Fruit fly (Drosophila melanogaster): ENCODE measurements around the gene CG11563.

Gene CG11563

DNA sequence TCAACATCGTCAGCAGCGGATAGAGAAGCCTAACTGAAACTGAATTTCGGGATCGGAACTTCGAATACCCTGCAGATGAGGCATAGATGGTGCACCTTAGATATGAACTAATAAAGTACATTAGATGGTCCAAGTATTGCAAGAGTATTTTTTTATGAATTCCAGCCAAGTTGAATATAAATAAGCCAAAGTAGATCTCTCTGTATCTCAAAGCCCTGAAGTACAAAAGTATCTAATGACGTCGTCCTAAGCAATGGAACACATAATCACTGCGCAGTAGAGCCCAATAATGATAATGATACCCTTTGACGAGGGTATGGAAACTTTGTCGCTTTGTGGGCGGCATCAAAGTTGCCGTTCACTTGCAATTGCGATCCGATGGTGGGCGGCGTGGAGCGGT, 27.1 kb upstream of the CG11563 start (continued):
- TF ChIP-seq Taf1 (GFP tag; IDR thresholded peaks at IDR 0.05) (no peak), amos (GFP tag; IDR thresholded peaks at IDR 0.05; ENCODE audit: partially characterized antibody) (no peak), jumu (GFP tag; optimal IDR thresholded peaks at IDR 0.05) (no peak), CG2120 (GFP tag; optimal IDR thresholded peaks at IDR 0.05) (no peak), CG12391 (tag; optimal IDR thresholded peaks at IDR 0.05) (no peak), CG13123 (GFP tag; optimal IDR thresholded peaks at IDR 0.05) (no peak), unc-4 (GFP tag; IDR thresholded peaks at IDR 0.05; ENCODE audit: partially characterized antibody) (no peak), CG11504 (tag; optimal IDR thresholded peaks at IDR 0.05) (peak; percentile 24), CG6689 (GFP tag; IDR thresholded peaks at IDR 0.05) (no peak), Doc3 (GFP tag; IDR thresholded peaks at IDR 0.05; ENCODE audit: partially characterized antibody) (no peak), odd (GFP tag; optimal IDR thresholded peaks at IDR 0.05) (no peak), CG8944 (GFP tag; optimal IDR thresholded peaks at IDR 0.05) (no peak), CG4360 (GFP tag; IDR thresholded peaks at IDR 0.05) (no peak), CG9437 (GFP tag; optimal IDR thresholded peaks at IDR 0.05) (peak; percentile 4), row (GFP tag; IDR thresholded peaks at IDR 0.05) (peak; percentile 53), Oli (tag; optimal IDR thresholded peaks at IDR 0.05) (peak; percentile 16), CrebB (tag; optimal IDR thresholded peaks at IDR 0.05) (no peak), jing (GFP tag; optimal IDR thresholded peaks at IDR 0.05) (no peak), Oaz (GFP tag; IDR thresholded peaks at IDR 0.05) (no peak), Hr51 (GFP tag; optimal IDR thresholded peaks at IDR 0.05) (peak in 1 of 2 experiments; percentile 23), inv (GFP tag; IDR thresholded peaks at IDR 0.05; ENCODE audit: partially characterized antibody) (no peak), esg (GFP tag; conservative IDR thresholded peaks at IDR 0.05) (no peak), sr (GFP tag; IDR thresholded peaks at IDR 0.05) (peak; percentile 69; the same call in 1 of the 3 replicates), CG30403 (GFP tag; optimal IDR thresholded peaks at IDR 0.05) (no peak), Atf3 (GFP tag; optimal IDR thresholded peaks at IDR 0.05) (peak; percentile 7), cad (GFP tag; optimal IDR thresholded peaks at IDR 0.05) (no peak), nau (GFP tag; optimal IDR thresholded peaks at IDR 0.05) (no peak), pb (GFP tag; optimal IDR thresholded peaks at IDR 0.05) (no peak), nom (GFP tag; optimal IDR thresholded peaks at IDR 0.05) (no peak), sc (optimal IDR thresholded peaks at IDR 0.05) (no peak), sc (GFP tag; optimal IDR thresholded peaks at IDR 0.05) (no peak), CG31224 (GFP tag; IDR thresholded peaks at IDR 0.05) (no peak), CoRest (tag; optimal IDR thresholded peaks at IDR 0.05) (no peak), aop (GFP tag; IDR thresholded peaks at IDR 0.05) (no peak), vnd (GFP tag; IDR thresholded peaks at IDR 0.05; ENCODE audit: partially characterized antibody) (no peak), pum (GFP tag; optimal IDR thresholded peaks at IDR 0.05) (no peak), CG17361 (GFP tag; IDR thresholded peaks at IDR 0.05) (0 out of 3 replicates have a peak, but pooled peaks have one; percentile 24), Myb (GFP tag; optimal IDR thresholded peaks at IDR 0.05) (no peak), knrl (GFP tag; IDR thresholded peaks at IDR 0.05; ENCODE audit: partially characterized antibody) (no peak), dmrt11E (tag; optimal IDR thresholded peaks at IDR 0.05) (no peak), CG6254 (GFP tag; optimal IDR thresholded peaks at IDR 0.05) (no peak), lmd (GFP tag; IDR thresholded peaks at IDR 0.05) (peak; percentile 39; the same call in 1 of the 2 replicates), Gsc (GFP tag; IDR thresholded peaks at IDR 0.05) (no peak)
